Worm (Caenorhabditis elegans): ENCODE results near the gene asb-2.

Gene asb-2

ce11 chrX:4457853-4458322 is 11.7 kb upstream of the asb-2 start, which contains the start of gene aps-2 (continued):
- TF ChIP-seq irx-1 (tag; optimal IDR thresholded peaks at IDR 0.05) (no peak), C16A3.4 (tag; optimal IDR thresholded peaks at IDR 0.05) (peak; percentile 45), ceh-63 (GFP tag; optimal IDR thresholded peaks at IDR 0.05) (no peak), F16B12.6 (tag; optimal IDR thresholded peaks at IDR 0.05) (peak; percentile 15), unc-86 (tag; optimal IDR thresholded peaks at IDR 0.05) (peak; percentile 41), lin-15B (tag; optimal IDR thresholded peaks at IDR 0.05) (no peak), jun-1 (tag; optimal IDR thresholded peaks at IDR 0.05) (peak; percentile 40), sptf-1 (tag; optimal IDR thresholded peaks at IDR 0.05) (no peak), lin-14 (GFP tag; optimal IDR thresholded peaks at IDR 0.05) (peak; percentile 74), sox-4 (tag; optimal IDR thresholded peaks at IDR 0.05) (no peak), nhr-20 (tag; optimal IDR thresholded peaks at IDR 0.05) (peak; percentile 53), aly-2 (tag; optimal IDR thresholded peaks at IDR 0.05) (no peak), isw-1 (GFP tag; IDR thresholded peaks at IDR 0.05) (no peak), nhr-77 (tag; optimal IDR thresholded peaks at IDR 0.05) (no peak), blmp-1 (tag; optimal IDR thresholded peaks at IDR 0.05) (peak; percentile 22), lin-35 (GFP tag; optimal IDR thresholded peaks at IDR 0.05) (peak; percentile 32 to 61), efl-1 (optimal IDR thresholded peaks at IDR 0.05) (peak; percentile 48 to 69), efl-1 (GFP tag; optimal IDR thresholded peaks at IDR 0.05 in 1 of 2) (peak in 1 of 2 experiments; percentile 90), tlp-1 (tag; optimal IDR thresholded peaks at IDR 0.05) (no peak), dpl-1 (GFP tag; optimal IDR thresholded peaks at IDR 0.05) (peak; percentile 28 to 49 (median 47)), nhr-12 (tag; optimal IDR thresholded peaks at IDR 0.05) (no peak), hlh-17 (GFP tag; optimal IDR thresholded peaks at IDR 0.05; ENCODE audit: borderline replicate concordance) (no peak), fkh-4 (tag; optimal IDR thresholded peaks at IDR 0.05; ENCODE audit: borderline replicate concordance) (no peak), nhr-47 (tag; optimal IDR thresholded peaks at IDR 0.05) (peak; percentile 69), ces-1 (GFP tag; optimal IDR thresholded peaks at IDR 0.05) (no peak), ceh-8 (GFP tag; optimal IDR thresholded peaks at IDR 0.05) (no peak), ztf-11 (tag; optimal IDR thresholded peaks at IDR 0.05) (no peak), pqm-1 (tag; optimal IDR thresholded peaks at IDR 0.05) (no peak), xbp-1 (tag; optimal IDR thresholded peaks at IDR 0.05) (peak; percentile 71), C34B4.2 (tag; optimal IDR thresholded peaks at IDR 0.05) (no peak), efl-3 (GFP tag; optimal IDR thresholded peaks at IDR 0.05) (no peak), lir-3 (tag; optimal IDR thresholded peaks at IDR 0.05; ENCODE audit: poor library complexity) (no peak), fkh-10 (GFP tag; optimal IDR thresholded peaks at IDR 0.05) (peak; percentile 39), alr-1 (tag; optimal IDR thresholded peaks at IDR 0.05; ENCODE audit: borderline replicate concordance) (no peak), lin-39 (tag; optimal IDR thresholded peaks at IDR 0.05) (peak; percentile 28), mef-2 (tag; optimal IDR thresholded peaks at IDR 0.05) (no peak), nhr-11 (tag; optimal IDR thresholded peaks at IDR 0.05) (no peak), aha-1 (tag; optimal IDR thresholded peaks at IDR 0.05) (no peak), pax-3 (tag; optimal IDR thresholded peaks at IDR 0.05) (no peak), ceh-82 (tag; optimal IDR thresholded peaks at IDR 0.05) (peak in 2 of 3 experiments; percentile 5 to 67), grh-1 (GFP tag; IDR thresholded peaks at IDR 0.05) (no peak), nhr-84 (tag; optimal IDR thresholded peaks at IDR 0.05) (no peak), nhr-90 (tag; optimal IDR thresholded peaks at IDR 0.05; ENCODE audit: poor library complexity) (peak; percentile 28), egl-27 (tag; optimal IDR thresholded peaks at IDR 0.05) (no peak), hpl-2 (GFP tag; optimal IDR thresholded peaks at IDR 0.05) (no peak)

Measured in whole organism, L1 larva.